Worm (Caenorhabditis elegans): ENCODE data around the gene let-19.

let-19 gene

ce11 chrII:8742972-8743371 is 27.8 kb upstream of the let-19 start:
- TF ChIP-seq crh-2 (tag; optimal IDR thresholded peaks at IDR 0.05) = no peak
- TF ChIP-seq dmd-4 (tag; optimal IDR thresholded peaks at IDR 0.05) = no peak
- peak; percentile 14 for TF ChIP-seq lin-13 (GFP tag; optimal IDR thresholded peaks at IDR 0.05)
- peak; percentile 26 for TF ChIP-seq lin-11 (tag; optimal IDR thresholded peaks at IDR 0.05)
- peak in 1 of 2 experiments; percentile 49 for TF ChIP-seq lsy-2 (tag; optimal IDR thresholded peaks at IDR 0.05)
- peak; percentile 34 for TF ChIP-seq C34F6.9 (tag; optimal IDR thresholded peaks at IDR 0.05)

DNA sequence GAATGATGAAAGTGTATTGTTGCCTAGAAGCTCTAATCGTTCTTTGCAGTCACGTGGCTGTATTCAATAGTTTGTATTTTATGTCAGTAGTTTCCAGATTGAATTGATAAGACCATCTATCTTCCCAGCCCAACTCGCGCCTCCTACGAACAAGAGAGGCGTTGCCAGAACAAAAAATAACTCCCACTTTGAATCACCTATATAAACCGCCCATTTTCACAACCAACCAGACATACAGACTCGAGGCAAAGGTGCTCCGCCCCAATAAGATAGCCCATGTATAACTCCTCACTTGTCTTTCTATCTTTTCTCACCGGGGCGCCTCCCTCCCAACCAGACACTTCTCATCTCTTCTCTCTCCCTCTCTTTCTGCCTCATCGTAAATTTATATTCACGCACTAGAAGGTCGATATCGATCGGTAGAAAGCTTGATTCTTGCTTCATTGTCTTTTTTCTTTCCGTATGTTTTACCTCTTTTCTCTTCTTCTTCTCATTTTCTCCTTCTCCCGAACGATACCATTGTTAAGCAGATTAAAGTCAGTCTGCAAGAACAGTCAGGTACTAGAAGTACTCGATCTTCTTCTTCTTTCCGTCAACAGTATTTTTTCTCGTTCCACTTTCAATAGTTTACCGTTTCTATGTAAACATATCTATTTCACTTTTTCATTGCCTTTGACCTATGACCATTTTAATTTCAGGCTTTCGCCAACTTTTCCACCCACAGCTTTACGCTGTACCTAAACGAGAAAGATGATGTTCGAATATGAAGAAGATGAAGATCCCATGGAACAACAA is 27.2 kb upstream of the let-19 start, which contains the start of gene mak-1:
mak-1 (plus strand) TSS at position 693 of the 795 bp plus-strand sequence.
- no peak for TF ChIP-seq R02D3.7 (tag; optimal IDR thresholded peaks at IDR 0.05)
- no peak for TF ChIP-seq zag-1 (tag; optimal IDR thresholded peaks at IDR 0.05)
- no peak for TF ChIP-seq ceh-82 (tag; optimal IDR thresholded peaks at IDR 0.05)
- peak; percentile 92 for TF ChIP-seq sma-9 (GFP tag; optimal IDR thresholded peaks at IDR 0.05)
- TF ChIP-seq sma-9 (tag; optimal IDR thresholded peaks at IDR 0.05) = no peak
- no peak for TF ChIP-seq lin-39 (tag; optimal IDR thresholded peaks at IDR 0.05)
- no peak for TF ChIP-seq mab-5 (tag; optimal IDR thresholded peaks at IDR 0.05)
- TF ChIP-seq dmd-4 (tag; optimal IDR thresholded peaks at IDR 0.05) = no peak
- no peak for TF ChIP-seq ceh-16 (tag; optimal IDR thresholded peaks at IDR 0.05)
- no peak for TF ChIP-seq fos-1 (tag; optimal IDR thresholded peaks at IDR 0.05)
- no peak for TF ChIP-seq ZK546.5 (tag; optimal IDR thresholded peaks at IDR 0.05)
- TF ChIP-seq nhr-237 (tag; optimal IDR thresholded peaks at IDR 0.05) = no peak
- no peak for TF ChIP-seq skn-1 (tag; optimal IDR thresholded peaks at IDR 0.05)
- no peak for TF ChIP-seq nhr-10 (tag; optimal IDR thresholded peaks at IDR 0.05)
- TF ChIP-seq ztf-4 (tag; optimal IDR thresholded peaks at IDR 0.05) = no peak
- TF ChIP-seq unc-55 (GFP tag; optimal IDR thresholded peaks at IDR 0.05) = no peak
- TF ChIP-seq unc-62 (GFP tag; optimal IDR thresholded peaks at IDR 0.05) = no peak
- no peak for TF ChIP-seq nhr-12 (tag; optimal IDR thresholded peaks at IDR 0.05)
- TF ChIP-seq lin-11 (tag; optimal IDR thresholded peaks at IDR 0.05) = no peak
- TF ChIP-seq nhr-21 (tag; optimal IDR thresholded peaks at IDR 0.05) = peak; percentile 37
- TF ChIP-seq Y55F3AM.14 (GFP tag; optimal IDR thresholded peaks at IDR 0.05) = no peak
- TF ChIP-seq C34F6.9 (tag; optimal IDR thresholded peaks at IDR 0.05) = no peak
- TF ChIP-seq mdl-1 (tag; optimal IDR thresholded peaks at IDR 0.05) = peak; percentile 11 to 28
- no peak for TF ChIP-seq snpc-4 (tag; optimal IDR thresholded peaks at IDR 0.05)
- TF ChIP-seq blmp-1 (tag; optimal IDR thresholded peaks at IDR 0.05; ENCODE audit: insufficient read depth) = peak; percentile 31
- TF ChIP-seq gmeb-1 (tag; optimal IDR thresholded peaks at IDR 0.05) = peak; percentile 19
- TF ChIP-seq aly-2 (tag; optimal IDR thresholded peaks at IDR 0.05) = no peak
- peak; percentile 92 for TF ChIP-seq ama-1 (optimal IDR thresholded peaks at IDR 0.05)
- no peak for TF ChIP-seq sem-4 (tag; optimal IDR thresholded peaks at IDR 0.05)
- TF ChIP-seq sma-3 (GFP tag; optimal IDR thresholded peaks at IDR 0.05) = no peak
- no peak for TF ChIP-seq egl-27 (tag; optimal IDR thresholded peaks at IDR 0.05)
- TF ChIP-seq elt-3 (tag; optimal IDR thresholded peaks at IDR 0.05) = no peak
- no peak for TF ChIP-seq nhr-23 (tag; optimal IDR thresholded peaks at IDR 0.05)
- no peak for TF ChIP-seq ztf-11 (tag; optimal IDR thresholded peaks at IDR 0.05)
- TF ChIP-seq nhr-77 (tag; optimal IDR thresholded peaks at IDR 0.05) = no peak
- no peak for TF ChIP-seq nhr-6 (tag; optimal IDR thresholded peaks at IDR 0.05)
- TF ChIP-seq nhr-129 (tag; optimal IDR thresholded peaks at IDR 0.05) = peak; percentile 58
- TF ChIP-seq nhr-11 (tag; optimal IDR thresholded peaks at IDR 0.05) = no peak
- peak; percentile 51 for TF ChIP-seq F13H6.1 (tag; optimal IDR thresholded peaks at IDR 0.05)
- TF ChIP-seq elt-1 (tag; optimal IDR thresholded peaks at IDR 0.05) = no peak
- TF ChIP-seq alr-1 (tag; optimal IDR thresholded peaks at IDR 0.05) = no peak
- TF ChIP-seq ztf-1 (GFP tag; conservative IDR thresholded peaks at IDR 0.05) = no peak
- no peak for TF ChIP-seq unc-39 (tag; optimal IDR thresholded peaks at IDR 0.05)
- TF ChIP-seq lsy-2 (tag; optimal IDR thresholded peaks at IDR 0.05) = no peak
- no peak for TF ChIP-seq peb-1 (tag; optimal IDR thresholded peaks at IDR 0.05)
- peak; percentile 67 for TF ChIP-seq nhr-25 (tag; optimal IDR thresholded peaks at IDR 0.05)
- peak; percentile 44 for TF ChIP-seq lin-13 (GFP tag; optimal IDR thresholded peaks at IDR 0.05)
- TF ChIP-seq mbf-1 (tag; optimal IDR thresholded peaks at IDR 0.05) = no peak
- no peak for TF ChIP-seq crh-2 (tag; optimal IDR thresholded peaks at IDR 0.05)

All from whole organism, L2 larva.